Worm (Caenorhabditis elegans) whole organism, L1 larva: Measurements from ENCODE around the gene F01D4.8.

Source experiments
- ces-1 ChIP-seq: fragments of 150-350 bp; optimal IDR thresholded peaks from 2 replicates; lab custom pipeline; 2014; ENCODE audit warnings: missing biosample characterization, missing genetic modification reagents, missing genetic modification characterization
- dpl-1 ChIP-seq, 3 experiments: fragments of 150-350 bp in 2 of 3; sonication (generic microtip) in 1 of 3; optimal IDR thresholded peaks; 2 replicates each; lab custom pipeline; 2014 to 2017; ENCODE audit warnings: missing biosample characterization in 3 of 3, missing genetic modification characterization in 3 of 3, missing genetic modification reagents in 3 of 3
- egl-27 ChIP-seq, 2 experiments: fragments of 150-350 bp in 1 of 2; sonication (generic microtip); optimal IDR thresholded peaks; 3 replicates each; lab custom pipeline; 2017 to 2018; ENCODE audit warnings: missing biosample characterization in 2 of 2, missing genetic modification characterization in 2 of 2, missing genetic modification reagents in 2 of 2
- fkh-10 ChIP-seq: sonication (generic microtip); optimal IDR thresholded peaks from 2 replicates; lab custom pipeline; 2017; ENCODE audit warnings: missing biosample characterization, missing genetic modification reagents, missing genetic modification characterization
- jun-1 ChIP-seq: fragments of 150-350 bp; optimal IDR thresholded peaks from 2 replicates; lab custom pipeline; 2014; ENCODE audit warnings: missing biosample characterization, missing genetic modification reagents, missing genetic modification characterization
- lin-39 ChIP-seq: fragments of 150-350 bp; optimal IDR thresholded peaks from 2 replicates; lab custom pipeline; 2014; ENCODE audit warnings: missing biosample characterization, missing genetic modification reagents, missing genetic modification characterization
- mdl-1 ChIP-seq, 2 experiments: fragments of 150-350 bp; optimal IDR thresholded peaks; 2 replicates each; lab custom pipeline; 2014 to 2017; ENCODE audit warnings: missing biosample characterization in 2 of 2, missing genetic modification characterization in 2 of 2, inconsistent platforms in 1 of 2
- nhr-85 ChIP-seq: sonication (generic microtip); peaks from one replicate; lab custom pipeline; 2016; ENCODE audit warnings: missing genetic modification characterization, inconsistent platforms, missing compliant biosample characterization
- pqm-1 ChIP-seq: sonication (generic microtip); optimal IDR thresholded peaks from 3 replicates; lab custom pipeline; 2017; ENCODE audit warnings: missing biosample characterization, missing genetic modification characterization
- snpc-4 ChIP-seq: fragments of 150-350 bp; optimal IDR thresholded peaks from 2 replicates; lab custom pipeline; 2014; ENCODE audit warnings: missing biosample characterization, missing genetic modification characterization
- sox-4 ChIP-seq: sonication (generic microtip); optimal IDR thresholded peaks from 2 replicates; lab custom pipeline; 2016; ENCODE audit warnings: missing genetic modification characterization, missing compliant biosample characterization
- zag-1 ChIP-seq: fragments of 150-350 bp; optimal IDR thresholded peaks from 2 replicates; lab custom pipeline; 2014; ENCODE audit warnings: missing biosample characterization, missing genetic modification characterization
- ztf-11 ChIP-seq, 2 experiments: sonication (generic microtip); optimal IDR thresholded peaks; 2 replicates each; lab custom pipeline; 2016 to 2017; ENCODE audit warnings: missing genetic modification characterization in 2 of 2, missing biosample characterization in 1 of 2, missing compliant biosample characterization in 1 of 2
- ztf-4 ChIP-seq: fragments of 150-350 bp; optimal IDR thresholded peaks from 2 replicates; lab custom pipeline; 2014; ENCODE audit warnings: missing biosample characterization, missing genetic modification characterization

- TF ChIP-seq lin-39 (tag; lab: Kevin White, UChicago): no peak
- TF ChIP-seq mdl-1 (tag; optimal IDR thresholded peaks at IDR 0.05; lab: Kevin White, UChicago): no peak
- no peak for TF ChIP-seq jun-1 (tag; lab: Kevin White, UChicago)
- no peak for TF ChIP-seq ces-1
- no peak for TF ChIP-seq fkh-10 (GFP tag; lab: Kevin White, UChicago)
- TF ChIP-seq egl-27 (tag; optimal IDR thresholded peaks at IDR 0.05; lab: Kevin White, UChicago): no peak
- no peak for TF ChIP-seq nhr-85 (tag; lab: Kevin White, UChicago)
- no peak for TF ChIP-seq snpc-4 (tag; lab: Kevin White, UChicago)
- no peak for TF ChIP-seq dpl-1 (GFP tag; optimal IDR thresholded peaks at IDR 0.05; lab: Kevin White, UChicago)
- no peak for TF ChIP-seq pqm-1 (tag; lab: Kevin White, UChicago)
- TF ChIP-seq sox-4 (tag; lab: Kevin White, UChicago): no peak
- TF ChIP-seq ztf-4 (tag; lab: Kevin White, UChicago): no peak
- no peak for TF ChIP-seq zag-1 (tag; lab: Kevin White, UChicago)
- TF ChIP-seq ztf-11 (tag; optimal IDR thresholded peaks at IDR 0.05; lab: Kevin White, UChicago): no peak
These were observed 13.5 kb upstream of the F01D4.8 start for ce11 chrIV:10466398-10466797.
